Fruit fly (Drosophila melanogaster) whole organism: ENCODE measurements around the gene Mcm7.

Experiments used
- CG8478 ChIP-seq: fragments of >200 bp; optimal IDR thresholded peaks from 2 replicates; lab custom pipeline; 2018; ENCODE audit warnings: inconsistent platforms
- EcR ChIP-seq, 2 experiments: fragments of >200 bp; optimal IDR thresholded peaks; 2 replicates each; lab custom pipeline; 2017; ENCODE audit warnings: missing biosample characterization in 2 of 2, missing genetic modification characterization in 2 of 2, missing genetic modification reagents in 2 of 2
- pan ChIP-seq: fragments of >200 bp; optimal IDR thresholded peaks from 2 replicates; lab custom pipeline; 2017
- psq ChIP-seq: fragments of >200 bp; optimal IDR thresholded peaks from 2 replicates; lab custom pipeline; 2017
- usp ChIP-seq: fragments of >200 bp; optimal IDR thresholded peaks from 2 replicates; lab custom pipeline; 2017; ENCODE audit warnings: missing biosample characterization, missing genetic modification characterization, mixed read lengths

DNA sequence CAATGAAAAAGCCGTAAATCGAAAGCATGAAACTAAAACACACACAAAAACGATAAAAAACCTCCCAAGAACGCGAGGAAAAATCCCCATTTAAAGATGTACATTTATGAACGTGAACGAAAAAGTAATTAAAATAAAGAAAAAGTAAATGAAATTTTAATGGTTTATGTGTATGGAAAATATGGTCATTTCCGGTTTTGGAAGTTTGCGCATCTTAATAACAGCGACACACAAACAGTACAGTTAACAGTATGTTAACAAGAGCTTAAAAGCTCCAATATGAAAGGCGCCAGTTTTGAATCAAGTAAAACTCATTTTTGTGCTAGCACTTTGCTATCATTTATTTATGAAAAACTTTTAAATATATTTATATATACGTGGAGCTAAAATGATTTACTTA, 40.5 kb downstream of the Mcm7 start:
- TF ChIP-seq pan (lab: Kevin White, UChicago): no peak
- no peak for TF ChIP-seq CG8478 (lab: Kevin White, UChicago)
- no peak for TF ChIP-seq psq (lab: Kevin White, UChicago)
- TF ChIP-seq EcR (GFP tag; optimal IDR thresholded peaks at IDR 0.05; lab: Kevin White, UChicago): no peak
- TF ChIP-seq usp: no peak
